Fruit fly (Drosophila melanogaster): ENCODE results near the gene Tpt.

The Tpt gene

DNA sequence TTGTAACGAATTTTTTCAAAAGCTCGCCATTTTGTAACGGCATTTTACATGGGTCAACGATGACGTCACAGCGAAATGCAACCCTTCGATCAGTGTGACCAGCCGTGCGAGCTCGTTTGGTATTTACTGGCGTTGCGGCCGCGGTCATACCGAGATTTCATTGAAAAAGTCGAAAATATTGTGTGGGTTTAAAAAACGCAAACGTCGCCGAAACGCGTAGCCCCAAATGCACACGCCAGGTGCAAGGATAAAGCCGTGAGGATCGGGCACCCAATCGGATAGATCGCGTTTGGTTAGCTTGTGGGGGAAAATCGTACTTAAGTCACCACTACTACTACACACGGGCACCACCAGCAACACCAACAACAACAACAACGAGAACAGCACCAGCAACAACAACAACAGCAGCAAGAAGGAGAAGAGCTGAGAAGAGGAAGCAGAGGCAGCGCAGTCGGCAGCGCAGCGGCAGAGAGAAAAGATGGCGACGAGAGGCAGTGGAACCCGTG lies 19.8 kb upstream of the Tpt start, which contains the start of gene Cbl (continued):
- TF ChIP-seq Dbx (GFP tag; IDR thresholded peaks at IDR 0.05) (no peak), Hr3 (GFP tag; optimal IDR thresholded peaks at IDR 0.05) (no peak), fd102C (GFP tag; optimal IDR thresholded peaks at IDR 0.05) (peak; percentile 10), ato (GFP tag; IDR thresholded peaks at IDR 0.05; ENCODE audit: partially characterized antibody) (no peak), zfh1 (GFP tag; IDR thresholded peaks at IDR 0.05) (no peak), Rfx (GFP tag; IDR thresholded peaks at IDR 0.05) (no peak), CG7786 (GFP tag; optimal IDR thresholded peaks at IDR 0.05) (no peak), dimm (GFP tag; IDR thresholded peaks at IDR 0.05) (no peak), Pdp1 (GFP tag; optimal IDR thresholded peaks at IDR 0.05) (peak in 1 of 2 experiments; percentile 62), CG2116 (GFP tag; optimal IDR thresholded peaks at IDR 0.05) (peak; percentile 100), tin (GFP tag; optimal IDR thresholded peaks at IDR 0.05) (no peak), lola (GFP tag; optimal IDR thresholded peaks at IDR 0.05) (no peak), CG7745 (tag; optimal IDR thresholded peaks at IDR 0.05) (no peak), CG6765 (GFP tag; optimal IDR thresholded peaks at IDR 0.05) (no peak), Mad (GFP tag; optimal IDR thresholded peaks at IDR 0.05) (no peak), crc (GFP tag; optimal IDR thresholded peaks at IDR 0.05) (no peak), CG4707 (GFP tag; optimal IDR thresholded peaks at IDR 0.05) (no peak), slou (GFP tag; optimal IDR thresholded peaks at IDR 0.05) (no peak), NC2α (GFP tag; optimal IDR thresholded peaks at IDR 0.05) (no peak), CG15601 (tag; optimal IDR thresholded peaks at IDR 0.05) (peak; percentile 53), jigr1 (GFP tag; IDR thresholded peaks at IDR 0.05) (no peak), NfI (GFP tag; optimal IDR thresholded peaks at IDR 0.05) (no peak), Usf (GFP tag; optimal IDR thresholded peaks at IDR 0.05) (no peak), CG3847 (GFP tag; IDR thresholded peaks at IDR 0.05) (peak; percentile 34; the same call in 1 of the 2 replicates), CG1529 (GFP tag; optimal IDR thresholded peaks at IDR 0.05) (no peak), HmgZ (tag; optimal IDR thresholded peaks at IDR 0.05) (peak; percentile 70), Med (GFP tag) (peak; percentile 84), CG4617 (GFP tag; optimal IDR thresholded peaks at IDR 0.05; ENCODE audit: borderline replicate concordance) (peak; percentile 95), NK7.1 (GFP tag; optimal IDR thresholded peaks at IDR 0.05) (no peak), CG10366 (GFP tag; IDR thresholded peaks at IDR 0.05) (no peak), salm (tag; optimal IDR thresholded peaks at IDR 0.05) (no peak), E2f2 (GFP tag; IDR thresholded peaks at IDR 0.05) (peak; percentile 52), CG8359 (GFP tag; optimal IDR thresholded peaks at IDR 0.05; ENCODE audit: borderline replicate concordance) (no peak), GATAe (GFP tag; conservative IDR thresholded peaks at IDR 0.05) (no peak), CG18476 (GFP tag; optimal IDR thresholded peaks at IDR 0.05) (no peak), ken (GFP tag; IDR thresholded peaks at IDR 0.05) (no peak), CG11456 (GFP tag; IDR thresholded peaks at IDR 0.05) (no peak), nerfin-1 (tag; optimal IDR thresholded peaks at IDR 0.05) (no peak), CG14860 (GFP tag; IDR thresholded peaks at IDR 0.05; ENCODE audit: partially characterized antibody) (no peak), Bdp1 (GFP tag; optimal IDR thresholded peaks at IDR 0.05) (no peak), CG42726 (GFP tag; IDR thresholded peaks at IDR 0.05; ENCODE audit: partially characterized antibody) (0 out of 2 replicates have a peak, but pooled peaks have one; percentile 41), CG18262 (tag; optimal IDR thresholded peaks at IDR 0.05) (peak; percentile 24), CG12155 (GFP tag; optimal IDR thresholded peaks at IDR 0.05) (peak; percentile 56), Nf-YA (GFP tag; IDR thresholded peaks at IDR 0.05) (no peak), B-H2 (GFP tag; optimal IDR thresholded peaks at IDR 0.05) (no peak), Dp (GFP tag; optimal IDR thresholded peaks at IDR 0.05) (peak; percentile 58), gfzf (GFP tag; optimal IDR thresholded peaks at IDR 0.05) (peak; percentile 94), luna (GFP tag; optimal IDR thresholded peaks at IDR 0.05) (no peak), CG11085 (GFP tag; IDR thresholded peaks at IDR 0.05) (no peak), Deaf1 (tag; optimal IDR thresholded peaks at IDR 0.05) (no peak), CG14965 (GFP tag; optimal IDR thresholded peaks at IDR 0.05; ENCODE audit: borderline replicate concordance) (no peak)

Measured in whole organism, embryonic.